Fruit fly (Drosophila melanogaster) whole organism, embryonic: ENCODE data around the gene AP-1mu.
A peak's percentile ranks its signal among the peaks of the same experiment; 100 is the strongest.

Experiments
- Ada2b ChIP-seq: fragments of 200-800 bp; sonication (Bioruptor generic); IDR thresholded peaks from 2 replicates; pipeline ENCODE4 v1.3.6; 2022; ENCODE audit warnings: missing biosample characterization, missing genetic modification characterization
- Adf1 ChIP-seq: fragments of 200-800 bp; sonication (Bioruptor generic); IDR thresholded peaks from 2 replicates; pipeline ENCODE4 v1.3.6; 2022; ENCODE audit warnings: missing biosample characterization, missing genetic modification characterization
- Bdp1 ChIP-seq: fragments of 200-800 bp; sonication (Bioruptor generic); optimal IDR thresholded peaks from 3 replicates; lab custom pipeline; 2016; ENCODE audit warnings: missing biosample characterization, missing genetic modification characterization
- Bteb2 ChIP-seq: fragments of 200-800 bp; sonication (Bioruptor generic); optimal IDR thresholded peaks from 2 replicates; lab custom pipeline; 2016; ENCODE audit warnings: missing biosample characterization, missing genetic modification characterization
- CG10321 ChIP-seq: fragments of 200-800 bp; sonication (Bioruptor generic); IDR thresholded peaks from 2 replicates; pipeline ENCODE4 v1.3.6; 2022; ENCODE audit warnings: missing biosample characterization, missing genetic modification characterization
- CG10431 ChIP-seq: fragments of 200-800 bp; sonication (Bioruptor generic); optimal IDR thresholded peaks from 3 replicates; lab custom pipeline; 2018; ENCODE audit warnings: missing biosample characterization, mild to moderate bottlenecking, missing genetic modification characterization
- CG11723 ChIP-seq: fragments of 200-800 bp; sonication (Bioruptor generic); optimal IDR thresholded peaks from 2 replicates; lab custom pipeline; 2017; ENCODE audit warnings: missing biosample characterization, mild to moderate bottlenecking, missing genetic modification characterization
- CG1233 ChIP-seq: fragments of 200-800 bp; sonication (Bioruptor generic); optimal IDR thresholded peaks from 4 replicates; lab custom pipeline; 2018; ENCODE audit warnings: missing biosample characterization, mild to moderate bottlenecking, missing genetic modification characterization
- CG12391 ChIP-seq: fragments of 200-800 bp; sonication (Bioruptor generic); optimal IDR thresholded peaks from 3 replicates; lab custom pipeline; 2018; ENCODE audit warnings: missing biosample characterization, mild to moderate bottlenecking, missing genetic modification characterization, moderate library complexity
- CG13287 ChIP-seq: fragments of 200-800 bp; sonication (Bioruptor generic); IDR thresholded peaks from 2 replicates; pipeline ENCODE4 v1.3.6; 2022; ENCODE audit warnings: missing biosample characterization, missing genetic modification characterization; ENCODE audit not compliant: partially characterized antibody
- CG13775 ChIP-seq: fragments of 200-800 bp; sonication (Bioruptor generic); optimal IDR thresholded peaks from 3 replicates; lab custom pipeline; 2017; ENCODE audit warnings: missing biosample characterization, mild to moderate bottlenecking, missing genetic modification characterization
- CG15269 ChIP-seq: fragments of 200-800 bp; sonication (Bioruptor generic); optimal IDR thresholded peaks from 2 replicates; lab custom pipeline; 2018; ENCODE audit warnings: missing biosample characterization, mild to moderate bottlenecking, missing genetic modification characterization, moderate library complexity
- CG15601 ChIP-seq: fragments of 200-800 bp; sonication (Bioruptor generic); optimal IDR thresholded peaks from 3 replicates; lab custom pipeline; 2019; ENCODE audit warnings: missing biosample characterization, mild to moderate bottlenecking, missing genetic modification characterization, moderate library complexity
- CG1647 ChIP-seq: fragments of 200-800 bp; sonication (Bioruptor generic); optimal IDR thresholded peaks from 3 replicates; lab custom pipeline; 2016; ENCODE audit warnings: missing biosample characterization, missing genetic modification characterization
- CG16779 ChIP-seq: fragments of 200-800 bp; sonication (Bioruptor generic); IDR thresholded peaks from 2 replicates; pipeline ENCODE4 v1.3.6; 2022; ENCODE audit warnings: missing biosample characterization, missing genetic modification characterization
- CG16813 ChIP-seq: fragments of 200-800 bp; sonication (Bioruptor generic); IDR thresholded peaks from 3 replicates; pipeline ENCODE4 v1.3.6; 2022; ENCODE audit warnings: missing biosample characterization, missing genetic modification characterization; ENCODE audit not compliant: partially characterized antibody
- CG2202 ChIP-seq: fragments of 200-800 bp; sonication (Bioruptor generic); optimal IDR thresholded peaks from 2 replicates; lab custom pipeline; 2018; ENCODE audit warnings: missing biosample characterization, mild to moderate bottlenecking, missing genetic modification characterization
- CG3065 ChIP-seq: fragments of 200-800 bp; sonication (Bioruptor generic); optimal IDR thresholded peaks from 2 replicates; lab custom pipeline; 2016; ENCODE audit warnings: missing biosample characterization, missing genetic modification characterization
- CG33213 ChIP-seq: fragments of 200-800 bp; sonication (Bioruptor generic); optimal IDR thresholded peaks from 3 replicates; lab custom pipeline; 2016; ENCODE audit warnings: missing biosample characterization, missing genetic modification characterization
- CG34224 ChIP-seq: fragments of 200-800 bp; sonication (Bioruptor generic); IDR thresholded peaks from 3 replicates; pipeline ENCODE4 v1.3.6; 2022; ENCODE audit warnings: missing biosample characterization, missing genetic modification characterization; ENCODE audit not compliant: partially characterized antibody
- CG7745 ChIP-seq: fragments of 200-800 bp; sonication (Bioruptor generic); optimal IDR thresholded peaks from 2 replicates; lab custom pipeline; 2018; ENCODE audit warnings: missing biosample characterization, mild to moderate bottlenecking, missing genetic modification characterization, moderate library complexity
- CG7963 ChIP-seq: fragments of 200-800 bp; sonication (Bioruptor generic); IDR thresholded peaks from 3 replicates; pipeline ENCODE4 v1.3.6; 2022; ENCODE audit warnings: missing biosample characterization, missing genetic modification characterization; ENCODE audit not compliant: partially characterized antibody
- CHES-1-like ChIP-seq: fragments of 200-800 bp; sonication (Bioruptor generic); optimal IDR thresholded peaks from 2 replicates; lab custom pipeline; 2016; ENCODE audit warnings: missing biosample characterization, missing genetic modification characterization
- CrebB ChIP-seq: fragments of 200-800 bp; sonication (Bioruptor generic); optimal IDR thresholded peaks from 3 replicates; lab custom pipeline; 2018; ENCODE audit warnings: missing biosample characterization, mild to moderate bottlenecking, missing genetic modification characterization
- E2f1 ChIP-seq: fragments of 200-800 bp; sonication (Bioruptor generic); IDR thresholded peaks from 2 replicates; pipeline ENCODE4 v1.3.6; 2022; ENCODE audit warnings: missing biosample characterization, missing genetic modification characterization
- Ets97D ChIP-seq: fragments of 200-800 bp; sonication (Bioruptor generic); optimal IDR thresholded peaks from 3 replicates; lab custom pipeline; 2016; ENCODE audit warnings: missing biosample characterization, missing genetic modification characterization
- Fer1 ChIP-seq: fragments of 200-800 bp; sonication (Bioruptor generic); optimal IDR thresholded peaks from 2 replicates; lab custom pipeline; 2017; ENCODE audit warnings: missing biosample characterization, mild to moderate bottlenecking, missing genetic modification characterization
- GATAe ChIP-seq: fragments of 200-800 bp; sonication (Bioruptor generic); conservative IDR thresholded peaks from 2 replicates; pipeline ENCODE4 v1.3.6; 2022; ENCODE audit warnings: missing biosample characterization, missing genetic modification characterization
- HLH54F ChIP-seq: fragments of 200-800 bp; sonication (Bioruptor generic); optimal IDR thresholded peaks from 3 replicates; lab custom pipeline; 2016; ENCODE audit warnings: missing biosample characterization, missing genetic modification characterization
- Lpt ChIP-seq: fragments of >200 bp; optimal IDR thresholded peaks from 2 replicates; lab custom pipeline; 2018; ENCODE audit warnings: missing biosample characterization, missing genetic modification characterization
- Myb ChIP-seq: fragments of 200-800 bp; sonication (Bioruptor generic); optimal IDR thresholded peaks from 2 replicates; lab custom pipeline; 2016; ENCODE audit warnings: missing biosample characterization, missing genetic modification characterization
- NFAT ChIP-seq: fragments of 200-800 bp; sonication (Bioruptor generic); IDR thresholded peaks from 2 replicates; pipeline ENCODE4 v1.3.6; 2022; ENCODE audit warnings: missing biosample characterization, missing genetic modification characterization
- Usf ChIP-seq: fragments of 200-800 bp; sonication (Bioruptor generic); optimal IDR thresholded peaks from 2 replicates; lab custom pipeline; 2017; ENCODE audit warnings: missing genotype, missing biosample characterization, missing genetic modification characterization
- ase ChIP-seq: fragments of 200-800 bp; sonication (Bioruptor generic); IDR thresholded peaks from 3 replicates; pipeline ENCODE4 v1.3.6; 2022; ENCODE audit warnings: missing biosample characterization, missing genetic modification characterization
- cg ChIP-seq: fragments of 200-800 bp; sonication (Bioruptor generic); optimal IDR thresholded peaks from 3 replicates; lab custom pipeline; 2019; ENCODE audit warnings: missing biosample characterization, mild to moderate bottlenecking, missing genetic modification characterization, moderate library complexity
- corto ChIP-seq: fragments of 200-800 bp; sonication (Bioruptor generic); optimal IDR thresholded peaks from 2 replicates; lab custom pipeline; 2016; ENCODE audit warnings: missing biosample characterization, mild to moderate bottlenecking, missing genetic modification characterization, moderate library complexity
- dmrt99B ChIP-seq: fragments of 200-800 bp; sonication (Bioruptor generic); optimal IDR thresholded peaks from 2 replicates; lab custom pipeline; 2018; ENCODE audit warnings: missing biosample characterization, mild to moderate bottlenecking, missing genetic modification characterization, moderate library complexity
- emc ChIP-seq: fragments of 200-800 bp; sonication (Bioruptor generic); optimal IDR thresholded peaks from 2 replicates; lab custom pipeline; 2016; ENCODE audit warnings: missing biosample characterization, missing genetic modification characterization
- fd102C ChIP-seq: fragments of 200-800 bp; sonication (Bioruptor generic); optimal IDR thresholded peaks from 2 replicates; lab custom pipeline; 2018; ENCODE audit warnings: missing biosample characterization, mild to moderate bottlenecking, missing genetic modification characterization, moderate library complexity
- gcm ChIP-seq: fragments of 200-800 bp; sonication (Bioruptor generic); optimal IDR thresholded peaks from 2 replicates; lab custom pipeline; 2019; ENCODE audit warnings: missing biosample characterization, mild to moderate bottlenecking, missing genetic modification characterization, moderate library complexity
- gcm2 ChIP-seq: fragments of 200-800 bp; sonication (Bioruptor generic); optimal IDR thresholded peaks from 2 replicates; lab custom pipeline; 2016; ENCODE audit warnings: missing biosample characterization, missing genetic modification characterization
- grau ChIP-seq: fragments of 200-800 bp; optimal IDR thresholded peaks from 3 replicates; lab custom pipeline; 2019; ENCODE audit warnings: missing biosample characterization, mild to moderate bottlenecking, missing genetic modification characterization, moderate library complexity
- ham ChIP-seq: fragments of 200-800 bp; sonication (Bioruptor generic); IDR thresholded peaks from 2 replicates; pipeline ENCODE4 v1.3.6; 2022; ENCODE audit warnings: missing biosample characterization, missing genetic modification characterization
- hkb ChIP-seq, 2 experiments: fragments of 200-800 bp in 1 of 2; fragments of >200 bp in 1 of 2; sonication (Bioruptor generic) in 1 of 2; IDR thresholded peaks in 1 of 2; optimal IDR thresholded peaks in 1 of 2; 2 replicates each; pipeline versions ENCODE4 v1.3.6 to Lab custom; 2017 to 2022; ENCODE audit warnings: missing biosample characterization in 1 of 2, missing genetic modification characterization in 1 of 2
- klu ChIP-seq: fragments of 200-800 bp; sonication (Bioruptor generic); IDR thresholded peaks from 2 replicates; pipeline ENCODE4 v1.3.6; 2022; ENCODE audit warnings: missing biosample characterization, missing genetic modification characterization
- mirr ChIP-seq: fragments of 200-800 bp; sonication (Bioruptor generic); optimal IDR thresholded peaks from 3 replicates; lab custom pipeline; 2018; ENCODE audit warnings: missing biosample characterization, mild to moderate bottlenecking, missing genetic modification characterization
- nerfin-1 ChIP-seq: fragments of 200-800 bp; sonication (Bioruptor generic); optimal IDR thresholded peaks from 3 replicates; lab custom pipeline; 2019; ENCODE audit warnings: missing biosample characterization, mild to moderate bottlenecking, missing genetic modification characterization, moderate library complexity
- nerfin-2 ChIP-seq: fragments of 200-800 bp; sonication (Bioruptor generic); IDR thresholded peaks from 2 replicates; pipeline ENCODE4 v1.3.6; 2022; ENCODE audit warnings: missing biosample characterization, missing genetic modification characterization; ENCODE audit not compliant: partially characterized antibody
- sim ChIP-seq: fragments of 200-800 bp; sonication (Bioruptor generic); IDR thresholded peaks from 2 replicates; pipeline ENCODE4 v1.3.6; 2022; ENCODE audit warnings: missing biosample characterization, missing genetic modification characterization
- sob ChIP-seq: fragments of 200-800 bp; sonication (Bioruptor generic); IDR thresholded peaks from 2 replicates; pipeline ENCODE4 v1.3.6; 2022; ENCODE audit warnings: missing biosample characterization, missing genetic modification characterization
- yki ChIP-seq: fragments of >200 bp; optimal IDR thresholded peaks from 3 replicates; lab custom pipeline; 2018

The AP-1mu gene

DNA sequence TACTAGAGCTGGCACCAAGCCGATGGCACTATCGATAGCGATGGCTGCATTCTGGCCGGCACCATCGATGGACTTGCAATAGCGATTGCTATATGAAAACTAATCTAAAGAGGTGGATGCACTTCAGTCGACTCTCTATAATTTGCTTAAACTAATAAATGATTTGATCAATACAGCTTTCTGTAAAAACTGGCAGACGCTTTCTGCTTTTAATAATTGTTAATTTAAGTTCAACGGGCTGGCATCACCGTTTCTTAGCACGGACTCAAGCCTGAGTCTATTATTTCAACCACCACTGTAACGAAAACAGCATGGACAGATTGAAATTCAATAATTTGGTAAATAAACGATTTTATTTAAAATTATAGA, 46.3 kb downstream of the AP-1mu start, which contains the start of the genes Ras85D and Rlb1 (continued):
- TF ChIP-seq yki (lab: Kevin White, UChicago) (no peak), fd102C (GFP tag; lab: Kevin White, UChicago) (no peak), mirr (GFP tag; lab: Kevin White, UChicago) (peak; percentile 69), grau (tag; lab: Kevin White, UChicago) (peak; percentile 73), ham (GFP tag; lab: Robert Waterston, UW) (no peak), CG13287 (no peak), CG10321 (GFP tag; lab: Robert Waterston, UW) (no peak), corto (GFP tag; lab: Kevin White, UChicago) (no peak), nerfin-2 (GFP tag; lab: Robert Waterston, UW) (no peak), Usf (GFP tag; lab: Kevin White, UChicago) (peak; percentile 14), HLH54F (GFP tag; lab: Kevin White, UChicago) (peak; percentile 83), Adf1 (GFP tag; lab: Robert Waterston, UW) (no peak), Lpt (no peak), CG11723 (no peak), NFAT (GFP tag; lab: Robert Waterston, UW) (no peak), gcm2 (GFP tag; lab: Kevin White, UChicago) (peak; percentile 19), CG7745 (tag; lab: Kevin White, UChicago) (no peak), hkb (optimal IDR thresholded peaks at IDR 0.05; lab: Kevin White, UChicago) (peak; percentile 50), hkb (GFP tag; IDR thresholded peaks at IDR 0.05; lab: Robert Waterston, UW) (no peak), gcm (no peak), Ada2b (no peak), Fer1 (GFP tag; lab: Kevin White, UChicago) (peak; percentile 69), E2f1 (no peak), CG3065 (GFP tag; lab: Kevin White, UChicago) (peak; percentile 76), CG7963 (GFP tag; lab: Robert Waterston, UW) (no peak), dmrt99B (tag; lab: Kevin White, UChicago) (no peak), CrebB (tag; lab: Kevin White, UChicago) (peak; percentile 62), ase (GFP tag; lab: Robert Waterston, UW) (no peak), CG16779 (GFP tag; lab: Robert Waterston, UW) (no peak), sob (GFP tag; lab: Robert Waterston, UW) (no peak), Ets97D (GFP tag; lab: Kevin White, UChicago) (peak; percentile 77), CG13775 (GFP tag; lab: Kevin White, UChicago) (peak; percentile 80), GATAe (GFP tag; lab: Robert Waterston, UW) (no peak), klu (no peak), sim (no peak), CG10431 (GFP tag; lab: Kevin White, UChicago) (no peak), CG15601 (peak; percentile 75), CG12391 (peak; percentile 80), Myb (GFP tag; lab: Kevin White, UChicago) (peak; percentile 72), CG15269 (tag; lab: Kevin White, UChicago) (peak; percentile 64), Bdp1 (GFP tag; lab: Kevin White, UChicago) (peak; percentile 58), emc (GFP tag; lab: Kevin White, UChicago) (peak; percentile 37), CG16813 (GFP tag; lab: Robert Waterston, UW) (no peak), CG33213 (GFP tag; lab: Kevin White, UChicago) (peak; percentile 75), CHES-1-like (GFP tag; lab: Kevin White, UChicago) (peak; percentile 81), nerfin-1 (tag; lab: Kevin White, UChicago) (peak; percentile 51), CG34224 (GFP tag; lab: Robert Waterston, UW) (no peak), CG1233 (GFP tag; lab: Kevin White, UChicago) (peak; percentile 61), Bteb2 (GFP tag; lab: Kevin White, UChicago) (peak; percentile 69), CG1647 (GFP tag; lab: Kevin White, UChicago) (peak; percentile 80), cg (no peak), CG2202 (tag; lab: Kevin White, UChicago) (peak; percentile 17)
